Fruit fly (Drosophila melanogaster): ENCODE results near the gene Prp6.

Gene Prp6

DNA sequence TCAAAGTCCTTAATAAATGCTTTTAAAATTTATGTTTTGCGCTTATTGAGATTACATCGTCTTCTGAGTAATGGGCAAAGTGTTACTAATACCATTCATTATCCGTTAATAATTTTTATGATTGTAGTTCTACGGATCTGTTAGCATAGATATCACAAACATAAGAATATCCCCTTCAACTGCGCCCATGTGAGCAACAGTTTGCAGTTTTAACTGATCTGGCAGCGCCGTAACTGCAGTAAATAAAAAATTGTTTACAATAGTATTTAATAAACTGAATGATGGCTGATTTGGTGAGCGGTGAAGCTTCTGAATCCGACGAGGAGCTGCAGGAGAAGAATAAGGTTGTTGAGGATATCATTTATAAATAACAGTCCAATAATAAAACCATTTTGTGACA is 35.1 kb upstream of the Prp6 start, which contains the start of gene Blos3 (continued):
- TF ChIP-seq HLH54F (GFP tag; optimal IDR thresholded peaks at IDR 0.05): peak; percentile 19
- no peak for TF ChIP-seq CG11093 (GFP tag; IDR thresholded peaks at IDR 0.05)
- TF ChIP-seq Abd-B (GFP tag; optimal IDR thresholded peaks at IDR 0.05): peak; percentile 25
- TF ChIP-seq hb (GFP tag; IDR thresholded peaks at IDR 0.05; ENCODE audit: partially characterized antibody): no peak
- no peak for TF ChIP-seq pros (GFP tag; optimal IDR thresholded peaks at IDR 0.05)
- no peak for TF ChIP-seq HLHmδ (GFP tag; optimal IDR thresholded peaks at IDR 0.05)
- TF ChIP-seq Nf-YB (GFP tag; optimal IDR thresholded peaks at IDR 0.05): no peak
- TF ChIP-seq CG31441 (GFP tag; IDR thresholded peaks at IDR 0.05): no peak
- TF ChIP-seq lola (GFP tag; optimal IDR thresholded peaks at IDR 0.05): peak in 1 of 3 experiments; percentile 26
- peak; percentile 38; the same call in 2 of the 4 replicates for TF ChIP-seq Gug (GFP tag; IDR thresholded peaks at IDR 0.05)
- no peak for TF ChIP-seq CG17568 (GFP tag; optimal IDR thresholded peaks at IDR 0.05)
- peak; percentile 33; the same call in 1 of the 2 replicates for TF ChIP-seq CG13287 (GFP tag; IDR thresholded peaks at IDR 0.05; ENCODE audit: partially characterized antibody)
- peak; percentile 37 for TF ChIP-seq HHEX (GFP tag; optimal IDR thresholded peaks at IDR 0.05)
- peak; percentile 65 for TF ChIP-seq Side (GFP tag; optimal IDR thresholded peaks at IDR 0.05)
- TF ChIP-seq Ets97D (GFP tag; optimal IDR thresholded peaks at IDR 0.05): peak; percentile 14
- TF ChIP-seq CG12769 (tag; optimal IDR thresholded peaks at IDR 0.05): no peak
- TF ChIP-seq CG14710 (tag; optimal IDR thresholded peaks at IDR 0.05): peak; percentile 34
- no peak for TF ChIP-seq CG14860 (GFP tag; IDR thresholded peaks at IDR 0.05; ENCODE audit: partially characterized antibody)
- no peak for TF ChIP-seq org-1 (GFP tag; optimal IDR thresholded peaks at IDR 0.05)
- no peak for TF ChIP-seq Sox102F (GFP tag; optimal IDR thresholded peaks at IDR 0.05)
- TF ChIP-seq onecut (GFP tag; IDR thresholded peaks at IDR 0.05): no peak
- TF ChIP-seq CG4730 (GFP tag; IDR thresholded peaks at IDR 0.05): no peak
- no peak for TF ChIP-seq CG2889 (GFP tag; IDR thresholded peaks at IDR 0.05)
- TF ChIP-seq wor (GFP tag; IDR thresholded peaks at IDR 0.05): no peak
- TF ChIP-seq Hr3 (GFP tag; optimal IDR thresholded peaks at IDR 0.05): no peak
- no peak for TF ChIP-seq cas (GFP tag; IDR thresholded peaks at IDR 0.05)
- no peak for TF ChIP-seq btn (GFP tag; optimal IDR thresholded peaks at IDR 0.05)
- peak; percentile 20 for TF ChIP-seq CG11723 (GFP tag; optimal IDR thresholded peaks at IDR 0.05)
- TF ChIP-seq CG5180 (GFP tag; optimal IDR thresholded peaks at IDR 0.05): no peak
- peak; percentile 15 for TF ChIP-seq Oli (tag; optimal IDR thresholded peaks at IDR 0.05)
- TF ChIP-seq inv (GFP tag; IDR thresholded peaks at IDR 0.05; ENCODE audit: partially characterized antibody): no peak
- TF ChIP-seq emc (GFP tag; optimal IDR thresholded peaks at IDR 0.05): peak; percentile 26
- TF ChIP-seq CG12744 (GFP tag; optimal IDR thresholded peaks at IDR 0.05): no peak
- TF ChIP-seq dysf (GFP tag; IDR thresholded peaks at IDR 0.05): no peak
- no peak for TF ChIP-seq Sin3A (optimal IDR thresholded peaks at IDR 0.05)
- peak; percentile 37 for TF ChIP-seq CG18262 (tag; optimal IDR thresholded peaks at IDR 0.05)
- TF ChIP-seq CG7987 (GFP tag; optimal IDR thresholded peaks at IDR 0.05): peak; percentile 46
- TF ChIP-seq Max (GFP tag; optimal IDR thresholded peaks at IDR 0.05): no peak
- TF ChIP-seq CG5245 (GFP tag; optimal IDR thresholded peaks at IDR 0.05): no peak
- no peak for TF ChIP-seq Mad (GFP tag; optimal IDR thresholded peaks at IDR 0.05)
- 0 out of 2 replicates have a peak, but pooled peaks have one; percentile 6 for TF ChIP-seq CG3847 (GFP tag; IDR thresholded peaks at IDR 0.05)
- no peak for TF ChIP-seq CG4360 (GFP tag; IDR thresholded peaks at IDR 0.05)
- peak; percentile 8 for TF ChIP-seq CG2202 (tag; optimal IDR thresholded peaks at IDR 0.05)
- TF ChIP-seq CG9817 (tag; optimal IDR thresholded peaks at IDR 0.05): peak; percentile 52
- no peak for TF ChIP-seq cg (GFP tag; optimal IDR thresholded peaks at IDR 0.05)
- peak; percentile 32 for TF ChIP-seq repo (GFP tag; optimal IDR thresholded peaks at IDR 0.05)
- no peak for TF ChIP-seq CG13894 (tag; optimal IDR thresholded peaks at IDR 0.05)
- TF ChIP-seq otp (GFP tag; IDR thresholded peaks at IDR 0.05): no peak
- no peak for TF ChIP-seq D19B (GFP tag; optimal IDR thresholded peaks at IDR 0.05)
- no peak for TF ChIP-seq HLH4C (GFP tag; IDR thresholded peaks at IDR 0.05; ENCODE audit: partially characterized antibody)
- TF ChIP-seq CG42726 (GFP tag; IDR thresholded peaks at IDR 0.05; ENCODE audit: partially characterized antibody): no peak

All from whole organism, embryonic.